Fruit fly (Drosophila melanogaster): ENCODE results near the gene CG3246.

- TF ChIP-seq bab2 (GFP tag; optimal IDR thresholded peaks at IDR 0.05) = no peak
- no peak for TF ChIP-seq trem (tag; optimal IDR thresholded peaks at IDR 0.05)
- no peak for TF ChIP-seq seq (GFP tag; IDR thresholded peaks at IDR 0.05)
- TF ChIP-seq CG15269 (tag; optimal IDR thresholded peaks at IDR 0.05) = no peak
- TF ChIP-seq E2f1 (GFP tag; IDR thresholded peaks at IDR 0.05) = no peak
- no peak for TF ChIP-seq PHDP (tag; optimal IDR thresholded peaks at IDR 0.05)
- no peak for TF ChIP-seq CG15011 (GFP tag; optimal IDR thresholded peaks at IDR 0.05)
These were observed 12.0 kb downstream of the CG3246 start, which contains the start of gene Snx1 for dm6 chr2L:3449555-3450320.
